Fruit fly (Drosophila melanogaster): ENCODE data around the gene Saf6.

Gene Saf6

DNA sequence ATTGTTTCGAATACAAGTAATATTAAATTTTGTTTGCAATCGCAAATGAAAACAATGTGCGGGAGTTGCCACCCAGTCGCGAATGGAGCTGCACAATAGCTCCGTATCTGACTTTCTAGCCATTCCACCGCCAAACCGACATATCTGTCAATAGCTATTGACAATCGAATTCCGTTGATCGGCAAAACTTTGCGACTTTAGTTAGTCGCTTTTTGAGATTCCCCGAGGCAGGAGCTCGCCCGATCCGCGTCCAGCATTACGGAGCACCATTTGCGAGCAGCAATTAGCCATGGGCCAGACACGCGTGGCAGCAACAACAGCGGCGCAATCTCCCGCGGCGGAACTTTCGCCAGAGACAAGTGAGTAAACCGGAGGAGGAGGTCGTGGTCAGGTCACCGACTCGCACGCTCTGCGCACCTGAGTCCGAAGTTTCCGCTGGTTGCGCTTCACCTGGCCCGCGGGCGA is 36.9 kb upstream of the Saf6 start, which contains the start of the genes CG4291 and kraken:
Gene CG4291 (minus strand): TSS at position 84 of the 465 bp plus-strand sequence.
Gene kraken (plus strand): TSS at position 122 of the 465 bp plus-strand sequence.
- TF ChIP-seq CG4496 (GFP tag; IDR thresholded peaks at IDR 0.05) (peak; percentile 76), CG9948 (tag; optimal IDR thresholded peaks at IDR 0.05) (no peak), CG8301 (tag; optimal IDR thresholded peaks at IDR 0.05) (peak; percentile 28), Ets98B (GFP tag; IDR thresholded peaks at IDR 0.05) (peak; percentile 53), CG14655 (GFP tag; optimal IDR thresholded peaks at IDR 0.05) (no peak), CG17806 (tag; optimal IDR thresholded peaks at IDR 0.05) (peak; percentile 7), CG12605 (GFP tag; IDR thresholded peaks at IDR 0.05) (peak; percentile 49), D1 (tag; optimal IDR thresholded peaks at IDR 0.05) (no peak), CG13204 (GFP tag; optimal IDR thresholded peaks at IDR 0.05) (no peak), fd96Ca (GFP tag; IDR thresholded peaks at IDR 0.05) (peak; percentile 53; the same call in 1 of the 3 replicates), Pif1A (GFP tag; optimal IDR thresholded peaks at IDR 0.05) (no peak), rn (GFP tag; IDR thresholded peaks at IDR 0.05) (no peak), CG10348 (GFP tag; IDR thresholded peaks at IDR 0.05) (no peak), Snoo (tag; optimal IDR thresholded peaks at IDR 0.05) (peak; percentile 46), Pif1B (GFP tag; optimal IDR thresholded peaks at IDR 0.05) (no peak), CG15710 (tag; optimal IDR thresholded peaks at IDR 0.05) (peak; percentile 28), CG32121 (GFP tag; IDR thresholded peaks at IDR 0.05) (peak; percentile 59; the same call in 1 of the 2 replicates), EcR (GFP tag; optimal IDR thresholded peaks at IDR 0.05) (peak; percentile 60), CG34367 (tag; optimal IDR thresholded peaks at IDR 0.05) (no peak), CG8159 (tag; optimal IDR thresholded peaks at IDR 0.05) (peak; percentile 4), gl (tag; optimal IDR thresholded peaks at IDR 0.05) (peak; percentile 8)

DNA sequence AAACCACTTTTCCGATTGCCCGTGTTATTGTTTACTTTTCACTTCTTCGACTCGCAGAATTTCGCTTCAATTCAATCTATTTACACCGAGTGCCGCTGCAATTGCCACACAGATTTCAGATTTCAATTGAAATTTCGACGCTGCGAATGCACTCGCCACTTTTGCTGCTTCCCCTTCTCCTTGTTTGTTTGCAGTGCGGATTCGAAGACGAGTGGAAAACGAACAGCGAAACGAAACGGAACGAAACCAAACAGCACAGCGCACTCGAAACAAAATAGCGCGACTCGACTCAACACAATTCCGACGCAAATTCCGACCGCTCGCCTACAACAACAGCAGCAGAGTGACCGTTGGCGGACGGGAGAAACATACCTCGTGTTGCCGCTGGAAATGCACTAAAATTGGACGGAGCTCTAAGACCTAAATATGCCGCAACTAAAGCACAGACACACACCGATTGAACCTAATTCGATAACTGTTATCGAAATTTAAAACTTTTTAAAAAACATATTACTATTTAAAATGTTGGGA is 35.0 kb upstream of the Saf6 start, which contains the start of gene drongo:
Gene drongo (minus strand): TSS at position 345 of the 531 bp plus-strand sequence.
- peak; percentile 16; the same call in 1 of the 2 replicates for TF ChIP-seq CG32121 (GFP tag; IDR thresholded peaks at IDR 0.05)
- peak; percentile 14 for TF ChIP-seq Snoo (tag; optimal IDR thresholded peaks at IDR 0.05)
- no peak for TF ChIP-seq CG10348 (GFP tag; IDR thresholded peaks at IDR 0.05)
- no peak for TF ChIP-seq CG17806 (tag; optimal IDR thresholded peaks at IDR 0.05)
- TF ChIP-seq CG13204 (GFP tag; optimal IDR thresholded peaks at IDR 0.05), result peak; percentile 48
- TF ChIP-seq CG8159 (tag; optimal IDR thresholded peaks at IDR 0.05), result peak; percentile 7
- peak; percentile 77 for TF ChIP-seq CG12605 (GFP tag; IDR thresholded peaks at IDR 0.05)
- no peak for TF ChIP-seq D1 (tag; optimal IDR thresholded peaks at IDR 0.05)
- TF ChIP-seq EcR (GFP tag; optimal IDR thresholded peaks at IDR 0.05), result peak; percentile 53
- peak; percentile 13 for TF ChIP-seq gl (tag; optimal IDR thresholded peaks at IDR 0.05)
- peak; percentile 74 for TF ChIP-seq CG4496 (GFP tag; IDR thresholded peaks at IDR 0.05)
- peak; percentile 7 for TF ChIP-seq CG15710 (tag; optimal IDR thresholded peaks at IDR 0.05)
- no peak for TF ChIP-seq rn (GFP tag; IDR thresholded peaks at IDR 0.05)
- TF ChIP-seq Ets98B (GFP tag; IDR thresholded peaks at IDR 0.05), result peak; percentile 64; the same call in 1 of the 2 replicates

DNA sequence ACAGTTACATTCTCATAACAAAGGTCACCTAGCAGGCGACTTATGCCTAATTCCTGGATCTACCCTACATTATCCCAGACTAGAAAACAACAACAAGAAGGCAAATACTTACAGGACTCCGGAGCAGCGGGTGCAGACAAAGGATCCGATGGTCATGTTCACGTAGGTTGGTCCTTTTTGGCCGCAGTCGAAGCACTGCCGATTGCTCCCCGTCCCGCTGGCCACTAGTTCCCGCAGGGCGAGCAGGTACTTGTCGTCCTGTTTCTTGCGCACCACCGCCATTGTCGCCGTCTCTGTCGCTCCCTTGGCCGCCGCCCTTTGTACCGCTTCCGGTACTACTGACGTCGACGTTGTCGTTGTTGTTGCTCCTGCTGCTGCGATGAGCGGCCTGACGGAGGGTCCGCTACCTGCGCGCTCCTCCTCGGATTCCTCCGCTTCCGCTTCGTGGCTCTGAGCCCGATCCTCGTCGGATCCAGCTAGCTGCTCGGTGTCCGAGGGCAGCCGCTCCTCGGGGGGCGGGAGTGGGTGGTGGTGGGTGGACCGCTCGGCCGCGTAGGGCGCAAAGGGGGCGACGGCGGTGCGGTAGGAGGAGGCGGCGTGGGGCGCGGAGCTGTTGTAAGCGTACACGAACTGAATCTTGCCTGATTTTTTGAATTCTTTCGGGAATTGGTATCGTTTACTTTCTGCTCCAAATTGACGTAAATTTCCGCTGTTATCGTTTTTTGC is 34.2 kb upstream of the Saf6 start:
- TF ChIP-seq CG17806 (tag; optimal IDR thresholded peaks at IDR 0.05) (no peak), CG13204 (GFP tag; optimal IDR thresholded peaks at IDR 0.05) (peak; percentile 68)

DNA sequence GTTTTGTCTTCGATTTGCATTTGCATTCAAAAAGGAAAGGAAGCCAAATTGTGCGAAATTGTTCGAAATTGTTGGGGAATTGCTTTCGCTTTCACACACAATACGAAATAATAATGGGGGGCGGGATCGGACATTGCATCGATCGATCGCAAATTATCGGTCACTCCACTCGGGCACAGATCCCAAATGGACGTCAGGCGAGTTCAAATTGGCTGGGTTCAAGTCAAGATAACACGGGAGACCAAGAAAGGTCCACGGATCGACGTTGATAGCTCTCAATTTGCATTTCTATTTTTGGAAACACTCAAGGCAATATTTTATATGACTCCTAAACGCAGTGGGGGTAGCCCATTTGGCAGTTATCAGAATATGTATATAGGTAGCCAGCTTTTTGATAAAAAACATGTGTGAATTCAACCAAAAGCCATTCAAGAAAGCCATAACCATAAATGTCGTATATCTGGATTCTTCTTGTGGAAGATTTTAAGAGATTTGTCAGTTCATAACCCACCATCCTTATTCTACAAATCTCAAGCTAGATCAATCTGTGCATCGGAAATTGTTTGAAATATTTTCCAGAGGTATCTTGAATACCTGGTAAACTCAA is 33.5 kb upstream of the Saf6 start:
- TF ChIP-seq Ets98B (GFP tag; IDR thresholded peaks at IDR 0.05), result no peak
- TF ChIP-seq CG13204 (GFP tag; optimal IDR thresholded peaks at IDR 0.05), result no peak
- no peak for TF ChIP-seq CG9948 (tag; optimal IDR thresholded peaks at IDR 0.05)
- peak; percentile 43 for TF ChIP-seq EcR (GFP tag; optimal IDR thresholded peaks at IDR 0.05)

DNA sequence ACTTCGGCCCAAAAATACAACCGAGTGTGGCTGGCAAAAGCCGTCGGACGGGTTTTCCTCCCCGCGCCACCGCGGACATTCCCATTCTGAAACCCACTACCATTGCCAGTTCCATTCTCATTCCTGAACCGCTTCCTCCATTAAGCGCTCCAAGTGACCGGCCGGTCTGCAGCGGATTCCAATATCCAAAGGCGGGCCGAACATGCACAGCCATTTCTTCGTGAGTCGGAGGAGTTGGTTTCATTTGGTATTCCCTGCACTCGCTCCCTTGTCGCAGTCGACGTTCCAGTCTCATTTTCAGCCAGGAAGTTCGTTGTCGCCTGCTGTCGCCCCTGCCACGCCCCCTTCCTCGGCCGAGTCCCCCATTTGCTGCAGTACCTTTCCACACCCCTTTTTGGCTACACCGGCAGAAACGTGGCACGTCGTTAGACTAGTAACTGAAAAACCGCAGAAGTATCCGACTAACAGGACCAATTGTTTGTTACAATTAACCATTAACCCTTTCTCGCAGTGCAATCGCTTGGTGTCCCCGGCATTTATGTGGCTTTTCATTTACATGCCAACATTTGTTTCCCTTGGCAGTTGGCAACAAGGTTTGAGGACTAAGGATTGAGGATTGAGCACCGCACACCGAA is 32.4 kb upstream of the Saf6 start:
- TF ChIP-seq CG9948 (tag; optimal IDR thresholded peaks at IDR 0.05) (peak; percentile 63), rn (GFP tag; IDR thresholded peaks at IDR 0.05) (0 out of 2 replicates have a peak, but pooled peaks have one; percentile 27), Snoo (tag; optimal IDR thresholded peaks at IDR 0.05) (peak; percentile 80), CG32121 (GFP tag; IDR thresholded peaks at IDR 0.05) (no peak; the same call in 1 of the 2 replicates), CG8159 (tag; optimal IDR thresholded peaks at IDR 0.05) (peak; percentile 72), CG8301 (tag; optimal IDR thresholded peaks at IDR 0.05) (peak; percentile 55), CG13204 (GFP tag; optimal IDR thresholded peaks at IDR 0.05) (peak; percentile 90), CG10348 (GFP tag; IDR thresholded peaks at IDR 0.05) (no peak), gl (tag; optimal IDR thresholded peaks at IDR 0.05) (peak; percentile 78), fd96Ca (GFP tag; IDR thresholded peaks at IDR 0.05) (peak; percentile 46; the same call in 1 of the 3 replicates), CG4496 (GFP tag; IDR thresholded peaks at IDR 0.05) (peak; percentile 77), EcR (GFP tag; optimal IDR thresholded peaks at IDR 0.05) (peak; percentile 80), D1 (tag; optimal IDR thresholded peaks at IDR 0.05) (no peak), CG34367 (tag; optimal IDR thresholded peaks at IDR 0.05) (peak; percentile 54), Ets98B (GFP tag; IDR thresholded peaks at IDR 0.05) (peak; percentile 51), CG15710 (tag; optimal IDR thresholded peaks at IDR 0.05) (peak; percentile 61), CG17806 (tag; optimal IDR thresholded peaks at IDR 0.05) (peak; percentile 71), Pif1B (GFP tag; optimal IDR thresholded peaks at IDR 0.05) (peak; percentile 75), CG12605 (GFP tag; IDR thresholded peaks at IDR 0.05) (peak; percentile 42), CG14655 (GFP tag; optimal IDR thresholded peaks at IDR 0.05) (peak; percentile 78), Pif1A (GFP tag; optimal IDR thresholded peaks at IDR 0.05) (peak; percentile 79)

All from whole organism, pupa.